Worm (Caenorhabditis elegans): ENCODE measurements around the gene lnp-1.

Gene lnp-1

ce11 chrX:4635643-4636042, 47.1 kb downstream of the lnp-1 start (continued):
- TF ChIP-seq tlp-1 (tag; optimal IDR thresholded peaks at IDR 0.05) (no peak), ceh-82 (tag; optimal IDR thresholded peaks at IDR 0.05) (peak in 1 of 3 experiments; percentile 49), efl-3 (GFP tag; optimal IDR thresholded peaks at IDR 0.05) (no peak), aly-2 (tag; optimal IDR thresholded peaks at IDR 0.05) (no peak), unc-130 (tag; optimal IDR thresholded peaks at IDR 0.05) (no peak), nhr-237 (tag; optimal IDR thresholded peaks at IDR 0.05) (no peak), pqm-1 (tag; optimal IDR thresholded peaks at IDR 0.05) (no peak), snu-23 (GFP tag; optimal IDR thresholded peaks at IDR 0.05) (peak; percentile 70), ama-1 (optimal IDR thresholded peaks at IDR 0.05) (no peak), lin-35 (GFP tag; optimal IDR thresholded peaks at IDR 0.05) (peak; percentile 13 to 40), unc-86 (tag; optimal IDR thresholded peaks at IDR 0.05) (peak; percentile 18), vab-15 (tag; optimal IDR thresholded peaks at IDR 0.05) (peak; percentile 17), blmp-1 (tag; optimal IDR thresholded peaks at IDR 0.05) (peak; percentile 59), pag-3 (tag; optimal IDR thresholded peaks at IDR 0.05; ENCODE audit: borderline replicate concordance, insufficient read depth) (no peak), dsc-1 (tag; optimal IDR thresholded peaks at IDR 0.05) (peak; percentile 32), aha-1 (tag; optimal IDR thresholded peaks at IDR 0.05) (no peak), ztf-11 (tag; optimal IDR thresholded peaks at IDR 0.05) (no peak), lin-13 (GFP tag; optimal IDR thresholded peaks at IDR 0.05) (peak; percentile 13), ztf-4 (tag; optimal IDR thresholded peaks at IDR 0.05) (no peak), irx-1 (tag; optimal IDR thresholded peaks at IDR 0.05) (peak; percentile 55), snpc-4 (tag; optimal IDR thresholded peaks at IDR 0.05) (peak; percentile 33), nhr-71 (tag; optimal IDR thresholded peaks at IDR 0.05) (peak; percentile 68), C34B4.2 (tag; optimal IDR thresholded peaks at IDR 0.05) (no peak), nhr-90 (tag; optimal IDR thresholded peaks at IDR 0.05; ENCODE audit: poor library complexity) (no peak), rnt-1 (tag; optimal IDR thresholded peaks at IDR 0.05) (peak; percentile 65), ces-1 (GFP tag; optimal IDR thresholded peaks at IDR 0.05) (no peak), elt-2 (tag; optimal IDR thresholded peaks at IDR 0.05) (no peak), hlh-4 (tag; optimal IDR thresholded peaks at IDR 0.05) (no peak), sup-37 (GFP tag; optimal IDR thresholded peaks at IDR 0.05) (no peak), elt-3 (tag; optimal IDR thresholded peaks at IDR 0.05) (peak in 1 of 6 experiments; percentile 65), nhr-77 (tag; optimal IDR thresholded peaks at IDR 0.05) (no peak), sptf-1 (tag; optimal IDR thresholded peaks at IDR 0.05) (no peak), ceh-88 (GFP tag; IDR thresholded peaks at IDR 0.05) (no peak), lir-3 (tag; optimal IDR thresholded peaks at IDR 0.05; ENCODE audit: poor library complexity) (peak; percentile 11), hlh-17 (GFP tag; optimal IDR thresholded peaks at IDR 0.05; ENCODE audit: borderline replicate concordance) (no peak), lin-14 (GFP tag; optimal IDR thresholded peaks at IDR 0.05) (peak; percentile 88), lin-39 (tag; optimal IDR thresholded peaks at IDR 0.05) (peak; percentile 30), C04F5.9 (tag; optimal IDR thresholded peaks at IDR 0.05) (no peak), fkh-8 (tag; optimal IDR thresholded peaks at IDR 0.05) (peak; percentile 21), mef-2 (tag; optimal IDR thresholded peaks at IDR 0.05) (no peak), lin-15B (tag; optimal IDR thresholded peaks at IDR 0.05) (no peak), nhr-19 (GFP tag; conservative IDR thresholded peaks at IDR 0.05) (peak; percentile 56), nhr-47 (tag; optimal IDR thresholded peaks at IDR 0.05) (peak; percentile 65), efl-1 (optimal IDR thresholded peaks at IDR 0.05) (peak; percentile 11 to 37), efl-1 (GFP tag; optimal IDR thresholded peaks at IDR 0.05 in 1 of 2) (peak in 1 of 2 experiments; percentile 9), zag-1 (tag; optimal IDR thresholded peaks at IDR 0.05) (no peak), unc-98 (GFP tag; IDR thresholded peaks at IDR 0.05) (no peak), grh-1 (GFP tag; IDR thresholded peaks at IDR 0.05) (0 out of 2 replicates have a peak, but pooled peaks have one; percentile 37), jun-1 (tag; optimal IDR thresholded peaks at IDR 0.05) (no peak), fkh-4 (tag; optimal IDR thresholded peaks at IDR 0.05; ENCODE audit: borderline replicate concordance) (no peak), ceh-63 (GFP tag; optimal IDR thresholded peaks at IDR 0.05) (no peak), xbp-1 (tag; optimal IDR thresholded peaks at IDR 0.05) (peak; percentile 66), F16B12.6 (tag; optimal IDR thresholded peaks at IDR 0.05) (peak; percentile 88)
